Worm (Caenorhabditis elegans) whole organism, L4 larva: ENCODE data around the gene col-119.
A peak's percentile ranks its signal among the peaks of the same experiment; 100 is the strongest.

ENCODE experiments used
- F26F4.8 ChIP-seq: fragments of 200-800 bp; sonication (Bioruptor generic); conservative IDR thresholded peaks from 2 replicates; pipeline ENCODE4 v1.3.6; 2022; ENCODE audit warnings: missing genetic modification characterization, missing compliant biosample characterization
- F49E8.2 ChIP-seq: sonication (generic microtip); optimal IDR thresholded peaks from 2 replicates; lab custom pipeline; 2016; ENCODE audit warnings: missing compliant biosample characterization, mild to moderate bottlenecking, missing genetic modification characterization, borderline replicate concordance
- T20F7.1 ChIP-seq: fragments of 200-800 bp; sonication (Bioruptor generic); optimal IDR thresholded peaks from 2 replicates; lab custom pipeline; 2018; ENCODE audit warnings: mild to moderate bottlenecking, missing genetic modification characterization, missing compliant biosample characterization
- Y48G9A.11 ChIP-seq: fragments of 200-800 bp; sonication (Bioruptor generic); IDR thresholded peaks from 2 replicates; pipeline ENCODE4 v1.3.6; 2022; ENCODE audit warnings: missing genetic modification reagents, missing genetic modification characterization, missing compliant biosample characterization
- ceh-32 ChIP-seq: sonication (generic microtip); optimal IDR thresholded peaks from 2 replicates; lab custom pipeline; 2016; ENCODE audit warnings: mild to moderate bottlenecking, missing genetic modification characterization, missing compliant biosample characterization; ENCODE audit not compliant: poor library complexity
- cey-2 ChIP-seq: sonication (generic microtip); optimal IDR thresholded peaks from 3 replicates; lab custom pipeline; 2017; ENCODE audit warnings: missing genetic modification characterization, mild to moderate bottlenecking, missing compliant biosample characterization, antibody characterized with exemption, borderline replicate concordance; ENCODE audit not compliant: insufficient read depth
- daf-12 ChIP-seq: fragments of 150-350 bp; optimal IDR thresholded peaks from 2 replicates; lab custom pipeline; 2014; ENCODE audit warnings: missing biosample characterization, missing genetic modification reagents, missing genetic modification characterization
- dmd-6 ChIP-seq: fragments of 200-800 bp; sonication (Bioruptor generic); IDR thresholded peaks from 2 replicates; pipeline ENCODE4 v1.3.6; 2022; ENCODE audit warnings: missing genetic modification reagents, missing genetic modification characterization, missing compliant biosample characterization
- egl-27 ChIP-seq: sonication (generic microtip); optimal IDR thresholded peaks from 3 replicates; lab custom pipeline; 2017; ENCODE audit warnings: missing biosample characterization, missing genetic modification reagents, missing genetic modification characterization
- egl-43 ChIP-seq: fragments of 200-800 bp; sonication (Bioruptor generic); IDR thresholded peaks from 2 replicates; pipeline ENCODE4 v1.3.6; 2022; ENCODE audit warnings: missing genetic modification reagents, missing genetic modification characterization, missing compliant biosample characterization
- fos-1 ChIP-seq: fragments of 150-350 bp; optimal IDR thresholded peaks from 2 replicates; lab custom pipeline; 2014; ENCODE audit warnings: missing biosample characterization, missing genetic modification characterization
- hlh-11 ChIP-seq: fragments of 200-800 bp; sonication (Bioruptor generic); optimal IDR thresholded peaks from 2 replicates; lab custom pipeline; 2018; ENCODE audit warnings: mild to moderate bottlenecking, missing genetic modification characterization, missing compliant biosample characterization
- jun-1 ChIP-seq: fragments of 150-350 bp; optimal IDR thresholded peaks from 2 replicates; lab custom pipeline; 2014; ENCODE audit warnings: missing biosample characterization, missing genetic modification reagents, missing genetic modification characterization
- lin-1 ChIP-seq: fragments of 200-800 bp; sonication (Bioruptor generic); IDR thresholded peaks from 2 replicates; pipeline ENCODE4 v1.3.6; 2022; ENCODE audit warnings: missing genetic modification reagents, missing genetic modification characterization, missing compliant biosample characterization
- lin-13 ChIP-seq: fragments of 150-350 bp; optimal IDR thresholded peaks from 2 replicates; lab custom pipeline; 2014; ENCODE audit warnings: missing biosample characterization, missing genetic modification reagents, missing genetic modification characterization
- lin-15B ChIP-seq: fragments of 150-350 bp; sonication (generic microtip); optimal IDR thresholded peaks from 3 replicates; lab custom pipeline; 2014; ENCODE audit warnings: missing biosample characterization, missing genetic modification characterization
- lsy-2 ChIP-seq, 2 experiments: fragments of 150-350 bp in 1 of 2; sonication (generic microtip) in 1 of 2; optimal IDR thresholded peaks; 2 replicates each; lab custom pipeline; 2014 to 2017; ENCODE audit warnings: missing biosample characterization in 2 of 2, missing genetic modification characterization in 2 of 2
- madf-9 ChIP-seq: fragments of 200-800 bp; sonication (Bioruptor generic); conservative IDR thresholded peaks from 2 replicates; pipeline ENCODE4 v1.3.6; 2022; ENCODE audit warnings: missing genetic modification reagents, missing genetic modification characterization, missing compliant biosample characterization
- mdl-1 ChIP-seq, 2 experiments: fragments of 150-350 bp in 1 of 2; sonication (generic microtip) in 1 of 2; optimal IDR thresholded peaks; 2 replicates each; lab custom pipeline; 2014 to 2017; ENCODE audit warnings: missing biosample characterization in 2 of 2, missing genetic modification characterization in 2 of 2
- mdt-29 ChIP-seq: fragments of 200-800 bp; sonication (Bioruptor generic); IDR thresholded peaks from 2 replicates; pipeline ENCODE4 v1.3.6; 2022; ENCODE audit warnings: missing genetic modification reagents, missing genetic modification characterization, missing compliant biosample characterization
- mep-1 ChIP-seq: fragments of 150-350 bp; sonication (generic microtip); optimal IDR thresholded peaks from 3 replicates; lab custom pipeline; 2014; ENCODE audit warnings: missing biosample characterization, missing genetic modification characterization
- mes-2 ChIP-seq: sonication (generic microtip); optimal IDR thresholded peaks from 2 replicates; lab custom pipeline; 2016; ENCODE audit warnings: missing genotype, mild to moderate bottlenecking, missing genetic modification characterization, missing compliant biosample characterization; ENCODE audit not compliant: poor library complexity, severe bottlenecking
- mxl-2 ChIP-seq: fragments of 200-800 bp; sonication (Bioruptor generic); conservative IDR thresholded peaks from 2 replicates; pipeline ENCODE4 v1.3.6; 2022; ENCODE audit warnings: missing genetic modification reagents, missing genetic modification characterization, missing compliant biosample characterization
- mxl-3 ChIP-seq: fragments of 200-800 bp; sonication (Bioruptor generic); optimal IDR thresholded peaks from 2 replicates; lab custom pipeline; 2018; ENCODE audit warnings: mild to moderate bottlenecking, missing genetic modification characterization, missing compliant biosample characterization
- nhr-111 ChIP-seq: fragments of 200-800 bp; sonication (Bioruptor generic); optimal IDR thresholded peaks from 2 replicates; lab custom pipeline; 2018; ENCODE audit warnings: mild to moderate bottlenecking, missing genetic modification characterization, missing compliant biosample characterization
- nhr-41 ChIP-seq: fragments of 200-800 bp; sonication (Bioruptor generic); IDR thresholded peaks from 2 replicates; pipeline ENCODE4 v1.3.6; 2022; ENCODE audit warnings: missing genetic modification reagents, missing genetic modification characterization, missing compliant biosample characterization
- nhr-42 ChIP-seq: fragments of 200-800 bp; sonication (Bioruptor generic); IDR thresholded peaks from 2 replicates; pipeline ENCODE4 v1.3.6; 2022; ENCODE audit warnings: missing genetic modification characterization, missing compliant biosample characterization
- nhr-76 ChIP-seq: fragments of 150-350 bp; optimal IDR thresholded peaks from 2 replicates; lab custom pipeline; 2014; ENCODE audit warnings: missing biosample characterization, missing genetic modification characterization
- pha-4 ChIP-seq, 2 experiments: fragments of 150-350 bp in 1 of 2; fragments of 200-800 bp in 1 of 2; sonication (Bioruptor generic) in 1 of 2; IDR thresholded peaks in 1 of 2; optimal IDR thresholded peaks in 1 of 2; 2 replicates each; pipeline versions ENCODE4 v1.3.6 to Lab custom; 2014 to 2022; ENCODE audit warnings: missing genetic modification characterization in 2 of 2, missing genetic modification reagents in 2 of 2, missing biosample characterization in 1 of 2, missing compliant biosample characterization in 1 of 2
- sdz-12 ChIP-seq: fragments of 200-800 bp; sonication (Bioruptor generic); optimal IDR thresholded peaks from 2 replicates; lab custom pipeline; 2018; ENCODE audit warnings: mild to moderate bottlenecking, missing genetic modification characterization, missing compliant biosample characterization
- spr-1 ChIP-seq: sonication (generic microtip); optimal IDR thresholded peaks from 2 replicates; lab custom pipeline; 2016; ENCODE audit warnings: mild to moderate bottlenecking, missing genetic modification characterization, missing compliant biosample characterization
- tag-97 ChIP-seq: fragments of 200-800 bp; sonication (Bioruptor generic); IDR thresholded peaks from 2 replicates; pipeline ENCODE4 v1.3.6; 2022; ENCODE audit warnings: missing genetic modification characterization, missing compliant biosample characterization
- unc-62 ChIP-seq, 3 experiments: fragments of 150-350 bp in 1 of 3; sonication (generic microtip); optimal IDR thresholded peaks in 2 of 3; peaks in 1 of 3; 1 replicate in 1 of 3; 2 replicates in 2 of 3; lab custom pipeline; 2014 to 2017; ENCODE audit warnings: missing biosample characterization in 3 of 3, missing genetic modification characterization in 3 of 3, missing genetic modification reagents in 3 of 3, missing genotype in 1 of 3
- vab-7 ChIP-seq: fragments of 200-800 bp; sonication (Bioruptor generic); IDR thresholded peaks from 2 replicates; pipeline ENCODE4 v1.3.6; 2022; ENCODE audit warnings: missing genetic modification reagents, missing genetic modification characterization, missing compliant biosample characterization
- zfp-2 ChIP-seq: sonication (generic microtip); optimal IDR thresholded peaks from 2 replicates; lab custom pipeline; 2016; ENCODE audit warnings: mild to moderate bottlenecking, missing genetic modification characterization, missing compliant biosample characterization
- ztf-11 ChIP-seq: fragments of 150-350 bp; optimal IDR thresholded peaks from 2 replicates; lab custom pipeline; 2014; ENCODE audit warnings: missing biosample characterization, missing genetic modification characterization
- ztf-7 ChIP-seq: fragments of 150-350 bp; optimal IDR thresholded peaks from 2 replicates; lab custom pipeline; 2014; ENCODE audit warnings: missing biosample characterization, missing genetic modification characterization

col-119 gene

ce11 chrIV:9007947-9008346, 28.4 kb upstream of the col-119 start:
- no peak for TF ChIP-seq mxl-3 (GFP tag; lab: Kevin White, UChicago)
- no peak for TF ChIP-seq tag-97 (GFP tag; lab: Robert Waterston, UW)
- no peak for TF ChIP-seq mep-1 (tag; lab: Kevin White, UChicago)
- TF ChIP-seq mxl-2 = no peak
- no peak for TF ChIP-seq fos-1 (tag; lab: Kevin White, UChicago)
- no peak for TF ChIP-seq nhr-76 (tag; lab: Kevin White, UChicago)
- no peak for TF ChIP-seq lsy-2 (tag; optimal IDR thresholded peaks at IDR 0.05; lab: Kevin White, UChicago)
- TF ChIP-seq nhr-111 = no peak
- TF ChIP-seq ztf-11 (tag; lab: Kevin White, UChicago) = no peak
- TF ChIP-seq nhr-41 = no peak
- TF ChIP-seq zfp-2 (tag; lab: Kevin White, UChicago) = no peak
- no peak for TF ChIP-seq pha-4 (GFP tag; IDR thresholded peaks at IDR 0.05; lab: Robert Waterston, UW)
- no peak for TF ChIP-seq pha-4 (tag; optimal IDR thresholded peaks at IDR 0.05; lab: Kevin White, UChicago)
- TF ChIP-seq cey-2 (tag; lab: Kevin White, UChicago) = no peak
- no peak for TF ChIP-seq egl-27 (tag; lab: Kevin White, UChicago)
- TF ChIP-seq egl-43 (GFP tag; lab: Robert Waterston, UW) = no peak
- TF ChIP-seq hlh-11 (tag; lab: Kevin White, UChicago) = no peak

ce11 chrIV:9005310-9005709, 25.7 kb upstream of the col-119 start, which contains the start of gene unc-129:
TSS of gene unc-129 (minus strand) at chrIV:9005410.
- no peak for TF ChIP-seq Y48G9A.11
- no peak for TF ChIP-seq nhr-42 (GFP tag; lab: Robert Waterston, UW)
- peak in 1 of 2 experiments; percentile 69 for TF ChIP-seq unc-62 (GFP tag; optimal IDR thresholded peaks at IDR 0.05 in 1 of 2; lab: Kevin White, UChicago)
- no peak for TF ChIP-seq unc-62 (tag; optimal IDR thresholded peaks at IDR 0.05; lab: Kevin White, UChicago)
- no peak for TF ChIP-seq dmd-6 (GFP tag; lab: Robert Waterston, UW)
- TF ChIP-seq hlh-11 (tag; lab: Kevin White, UChicago) = no peak

DNA sequence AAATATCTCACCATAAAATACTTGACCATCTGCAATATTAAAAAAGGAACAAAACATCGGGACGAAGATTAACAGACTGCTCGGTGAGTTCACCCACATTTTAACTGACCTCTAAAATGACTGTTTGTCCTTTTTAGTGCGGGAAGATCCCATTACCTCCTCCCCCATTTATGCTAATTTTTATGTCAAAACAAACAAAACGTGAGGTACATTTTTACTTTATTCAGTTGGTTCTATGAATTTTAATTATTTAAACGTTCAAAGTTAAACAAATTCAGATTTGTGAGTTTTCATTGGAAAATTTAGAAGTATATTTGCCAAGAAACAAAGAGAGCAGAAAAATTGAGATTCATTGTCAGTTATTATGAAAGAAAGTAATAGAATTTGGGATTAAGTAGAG, 23.0 kb upstream of the col-119 start, which contains the start of gene C53D6.8:
Gene C53D6.8, minus strand, starts transcription at position 101 of the 400 bp plus-strand sequence.
- TF ChIP-seq sdz-12 (GFP tag; lab: Kevin White, UChicago) (no peak), F26F4.8 (GFP tag; lab: Robert Waterston, UW) (no peak), Y48G9A.11 (no peak), mdl-1 (tag; optimal IDR thresholded peaks at IDR 0.05; lab: Kevin White, UChicago) (no peak), daf-12 (tag; lab: Kevin White, UChicago) (no peak), mdt-29 (no peak), vab-7 (GFP tag; lab: Robert Waterston, UW) (no peak), unc-62 (GFP tag; optimal IDR thresholded peaks at IDR 0.05 in 1 of 2; lab: Kevin White, UChicago) (no peak), unc-62 (tag; optimal IDR thresholded peaks at IDR 0.05; lab: Kevin White, UChicago) (no peak), mes-2 (tag; lab: Kevin White, UChicago) (no peak), lin-15B (tag; lab: Kevin White, UChicago) (no peak), madf-9 (no peak), lin-13 (GFP tag; lab: Kevin White, UChicago) (no peak), ceh-32 (tag; lab: Kevin White, UChicago) (no peak), ztf-7 (tag; lab: Kevin White, UChicago) (no peak), spr-1 (no peak), lin-1 (GFP tag; lab: Robert Waterston, UW) (no peak), T20F7.1 (GFP tag; lab: Kevin White, UChicago) (no peak), F49E8.2 (tag; lab: Kevin White, UChicago) (no peak), jun-1 (tag; lab: Kevin White, UChicago) (no peak)
